Worm (Caenorhabditis elegans): ENCODE results near the gene fem-2.

fem-2 gene

ce11 chrIII:651587-651986 is 17.2 kb upstream of the fem-2 start (continued):
- no peak for TF ChIP-seq hif-1 (tag; optimal IDR thresholded peaks at IDR 0.05)
- no peak for TF ChIP-seq lin-1 (GFP tag; IDR thresholded peaks at IDR 0.05)
- TF ChIP-seq F10B5.3 (tag; optimal IDR thresholded peaks at IDR 0.05), result no peak
- no peak for TF ChIP-seq nhr-25 (tag; optimal IDR thresholded peaks at IDR 0.05; ENCODE audit: borderline replicate concordance, insufficient read depth)
- TF ChIP-seq dmd-6 (GFP tag; IDR thresholded peaks at IDR 0.05), result peak; percentile 45
- peak; percentile 78 for TF ChIP-seq nhr-28 (tag; optimal IDR thresholded peaks at IDR 0.05)
- TF ChIP-seq nhr-76 (tag; optimal IDR thresholded peaks at IDR 0.05), result no peak
- TF ChIP-seq mxl-2 (GFP tag; conservative IDR thresholded peaks at IDR 0.05), result no peak
- no peak for TF ChIP-seq pha-4 (GFP tag; IDR thresholded peaks at IDR 0.05)
- peak; percentile 31 for TF ChIP-seq pha-4 (tag; optimal IDR thresholded peaks at IDR 0.05)
- TF ChIP-seq unc-62 (GFP tag; optimal IDR thresholded peaks at IDR 0.05 in 1 of 2), result no peak
- no peak for TF ChIP-seq unc-62 (tag; optimal IDR thresholded peaks at IDR 0.05)
- no peak for TF ChIP-seq lin-39 (tag; optimal IDR thresholded peaks at IDR 0.05)
- TF ChIP-seq zag-1 (tag; optimal IDR thresholded peaks at IDR 0.05), result no peak
- TF ChIP-seq nhr-6 (tag; optimal IDR thresholded peaks at IDR 0.05), result peak; percentile 14
- no peak for TF ChIP-seq nhr-41 (GFP tag; IDR thresholded peaks at IDR 0.05)
- TF ChIP-seq nhr-42 (GFP tag; IDR thresholded peaks at IDR 0.05), result no peak
- no peak for TF ChIP-seq saeg-2 (GFP tag; IDR thresholded peaks at IDR 0.05)
- peak; percentile 18 for TF ChIP-seq nhr-77 (tag; optimal IDR thresholded peaks at IDR 0.05)
- no peak for TF ChIP-seq rbr-2 (tag; optimal IDR thresholded peaks at IDR 0.05)
- TF ChIP-seq nhr-11 (tag; optimal IDR thresholded peaks at IDR 0.05), result no peak
- no peak for TF ChIP-seq jun-1 (tag; optimal IDR thresholded peaks at IDR 0.05)
- TF ChIP-seq Y48G9A.11 (GFP tag; IDR thresholded peaks at IDR 0.05), result no peak
- TF ChIP-seq ceh-82 (tag; optimal IDR thresholded peaks at IDR 0.05), result no peak
- no peak for TF ChIP-seq Y5F2A.4 (GFP tag; optimal IDR thresholded peaks at IDR 0.05)
- no peak for TF ChIP-seq zfp-2 (tag; optimal IDR thresholded peaks at IDR 0.05)
- TF ChIP-seq arid-1 (GFP tag; conservative IDR thresholded peaks at IDR 0.05), result no peak
- no peak for TF ChIP-seq lin-15B (tag; optimal IDR thresholded peaks at IDR 0.05)
- TF ChIP-seq spr-3 (GFP tag; optimal IDR thresholded peaks at IDR 0.05), result no peak
- TF ChIP-seq Y75B8A.6 (GFP tag; IDR thresholded peaks at IDR 0.05), result no peak
- TF ChIP-seq tag-97 (GFP tag; IDR thresholded peaks at IDR 0.05), result no peak
- TF ChIP-seq hlh-11 (tag; optimal IDR thresholded peaks at IDR 0.05), result peak; percentile 58
- TF ChIP-seq fkh-10 (GFP tag; optimal IDR thresholded peaks at IDR 0.05), result no peak
- no peak for TF ChIP-seq daf-8 (GFP tag; IDR thresholded peaks at IDR 0.05)
- no peak for TF ChIP-seq zip-11 (GFP tag; IDR thresholded peaks at IDR 0.05)
- TF ChIP-seq lim-7 (GFP tag; IDR thresholded peaks at IDR 0.05), result no peak
- TF ChIP-seq set-16 (GFP tag; IDR thresholded peaks at IDR 0.05), result no peak
- TF ChIP-seq aha-1 (tag), result no peak
- TF ChIP-seq pqm-1 (tag; optimal IDR thresholded peaks at IDR 0.05), result peak; percentile 88
- TF ChIP-seq lin-29 (GFP tag; IDR thresholded peaks at IDR 0.05), result no peak
- peak; percentile 6 for TF ChIP-seq ceh-28 (tag; optimal IDR thresholded peaks at IDR 0.05)
- TF ChIP-seq vab-7 (GFP tag; IDR thresholded peaks at IDR 0.05), result no peak
- no peak for TF ChIP-seq ceh-44 (GFP tag; IDR thresholded peaks at IDR 0.05)
- no peak for TF ChIP-seq Y105C5A.15 (GFP tag; IDR thresholded peaks at IDR 0.05)
- no peak for TF ChIP-seq F26F4.8 (GFP tag; conservative IDR thresholded peaks at IDR 0.05)
- peak in 1 of 2 experiments; percentile 14 for TF ChIP-seq mdl-1 (tag; optimal IDR thresholded peaks at IDR 0.05)
- TF ChIP-seq snpc-1.2 (GFP tag; IDR thresholded peaks at IDR 0.05), result no peak
- no peak for TF ChIP-seq tra-1 (GFP tag; IDR thresholded peaks at IDR 0.05)
- no peak for TF ChIP-seq cey-2 (tag; optimal IDR thresholded peaks at IDR 0.05; ENCODE audit: borderline replicate concordance, insufficient read depth)
- TF ChIP-seq gei-8 (GFP tag; optimal IDR thresholded peaks at IDR 0.05), result no peak
- TF ChIP-seq ctbp-1 (GFP tag; IDR thresholded peaks at IDR 0.05), result no peak
- TF ChIP-seq mes-2 (tag; optimal IDR thresholded peaks at IDR 0.05; ENCODE audit: poor library complexity, severe bottlenecking), result peak; percentile 36
- no peak for TF ChIP-seq zip-2 (tag; optimal IDR thresholded peaks at IDR 0.05)

All from whole organism, L4 larva.